Worm (Caenorhabditis elegans): ENCODE measurements around the gene kin-33.

DNA sequence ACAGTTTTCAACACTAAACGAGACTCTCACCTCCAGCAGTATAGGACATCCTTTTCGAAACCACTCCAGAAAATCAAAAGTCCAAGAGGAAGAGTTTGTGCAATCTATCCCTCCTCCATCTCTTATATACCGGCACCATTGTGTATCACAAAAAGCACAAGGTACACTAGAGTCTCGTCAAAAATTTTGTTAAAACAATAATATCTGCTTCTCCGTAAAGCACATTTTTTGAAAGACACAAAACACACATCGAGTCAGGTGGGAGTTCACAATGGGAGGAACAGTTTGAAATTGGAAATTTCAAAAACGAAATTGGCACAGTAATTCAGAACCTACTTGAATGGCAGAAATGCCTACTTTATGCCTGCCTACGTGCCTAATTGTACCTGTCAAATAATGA, 8.0 kb upstream of the kin-33 start, which contains the start of gene R02C2.7:
- TF ChIP-seq irx-1 (tag; optimal IDR thresholded peaks at IDR 0.05) (no peak), nhr-90 (tag; optimal IDR thresholded peaks at IDR 0.05; ENCODE audit: poor library complexity) (no peak), mep-1 (tag; optimal IDR thresholded peaks at IDR 0.05) (no peak), blmp-1 (tag; optimal IDR thresholded peaks at IDR 0.05) (no peak)
